Fruit fly (Drosophila melanogaster) whole organism, embryonic: Measurements from ENCODE around the gene Mettl4.

ENCODE experiments used
- Ada2b ChIP-seq: fragments of 200-800 bp; sonication (Bioruptor generic); IDR thresholded peaks from 2 replicates; pipeline ENCODE4 v1.3.6; 2022; ENCODE audit warnings: missing biosample characterization, missing genetic modification characterization
- Antp ChIP-seq: fragments of 200-800 bp; sonication (Bioruptor generic); optimal IDR thresholded peaks from 3 replicates; lab custom pipeline; 2016; ENCODE audit warnings: missing biosample characterization, missing genetic modification characterization
- Bgb ChIP-seq: fragments of 200-800 bp; sonication (Bioruptor generic); IDR thresholded peaks from 2 replicates; pipeline ENCODE4 v1.3.6; 2022; ENCODE audit warnings: missing biosample characterization, missing genetic modification characterization; ENCODE audit not compliant: partially characterized antibody
- CG10209 ChIP-seq: fragments of 200-800 bp; sonication (Bioruptor generic); optimal IDR thresholded peaks from 3 replicates; lab custom pipeline; 2017; ENCODE audit warnings: missing biosample characterization, mild to moderate bottlenecking, missing genetic modification characterization, missing genetic modification reagents
- CG11247 ChIP-seq: fragments of 200-800 bp; sonication (Bioruptor generic); IDR thresholded peaks from 2 replicates; pipeline ENCODE4 v1.3.6; 2022; ENCODE audit warnings: missing biosample characterization, missing genetic modification characterization
- CG11456 ChIP-seq: fragments of 200-800 bp; sonication (Bioruptor generic); IDR thresholded peaks from 3 replicates; pipeline ENCODE4 v1.3.6; 2022; ENCODE audit warnings: missing biosample characterization, missing genetic modification characterization
- CG12219 ChIP-seq: fragments of 200-800 bp; sonication (Bioruptor generic); optimal IDR thresholded peaks from 3 replicates; lab custom pipeline; 2018; ENCODE audit warnings: missing biosample characterization, mild to moderate bottlenecking, missing genetic modification characterization
- CG12769 ChIP-seq: fragments of 200-800 bp; sonication (Bioruptor generic); optimal IDR thresholded peaks from 2 replicates; lab custom pipeline; 2019; ENCODE audit warnings: missing biosample characterization, mild to moderate bottlenecking, missing genetic modification characterization, moderate library complexity
- CG13775 ChIP-seq: fragments of 200-800 bp; sonication (Bioruptor generic); optimal IDR thresholded peaks from 3 replicates; lab custom pipeline; 2017; ENCODE audit warnings: missing biosample characterization, mild to moderate bottlenecking, missing genetic modification characterization
- CG14965 ChIP-seq: fragments of 200-800 bp; sonication (Bioruptor generic); optimal IDR thresholded peaks from 2 replicates; lab custom pipeline; 2016; ENCODE audit warnings: missing biosample characterization, missing genetic modification characterization, borderline replicate concordance
- CG1529 ChIP-seq: fragments of 200-800 bp; sonication (Bioruptor generic); optimal IDR thresholded peaks from 3 replicates; lab custom pipeline; 2018; ENCODE audit warnings: missing biosample characterization, missing genetic modification characterization
- CG17328 ChIP-seq: fragments of 200-800 bp; sonication (Bioruptor generic); IDR thresholded peaks from 2 replicates; pipeline ENCODE4 v1.3.6; 2022; ENCODE audit warnings: missing biosample characterization, missing genetic modification characterization
- CG31224 ChIP-seq: fragments of 200-800 bp; sonication (Bioruptor generic); IDR thresholded peaks from 2 replicates; pipeline ENCODE4 v1.3.6; 2022; ENCODE audit warnings: missing biosample characterization, missing genetic modification characterization
- CG3407 ChIP-seq: fragments of 200-800 bp; sonication (Bioruptor generic); optimal IDR thresholded peaks from 2 replicates; lab custom pipeline; 2018; ENCODE audit warnings: missing biosample characterization, mild to moderate bottlenecking, missing genetic modification characterization
- CG3838 ChIP-seq: fragments of 200-800 bp; sonication (Bioruptor generic); optimal IDR thresholded peaks from 3 replicates; lab custom pipeline; 2016; ENCODE audit warnings: missing biosample characterization, missing genetic modification characterization
- CG43689 ChIP-seq: fragments of 200-800 bp; sonication (Bioruptor generic); IDR thresholded peaks from 2 replicates; pipeline ENCODE4 v1.3.6; 2022; ENCODE audit warnings: missing biosample characterization, missing genetic modification characterization
- CG4617 ChIP-seq: fragments of 200-800 bp; sonication (Bioruptor generic); optimal IDR thresholded peaks from 3 replicates; lab custom pipeline; 2016; ENCODE audit warnings: missing biosample characterization, missing genetic modification characterization, borderline replicate concordance
- CG6254 ChIP-seq: fragments of 200-800 bp; sonication (Bioruptor generic); optimal IDR thresholded peaks from 3 replicates; lab custom pipeline; 2017; ENCODE audit warnings: mild to moderate bottlenecking, missing biosample characterization, missing genetic modification reagents, missing genetic modification characterization
- CG8089 ChIP-seq: fragments of 200-800 bp; sonication (Bioruptor generic); optimal IDR thresholded peaks from 3 replicates; lab custom pipeline; 2016; ENCODE audit warnings: missing biosample characterization, missing genetic modification characterization
- CG8478 ChIP-seq: fragments of >200 bp; optimal IDR thresholded peaks from 2 replicates; lab custom pipeline; 2018
- CG8765 ChIP-seq: fragments of 200-800 bp; sonication (Bioruptor generic); IDR thresholded peaks from 2 replicates; pipeline ENCODE4 v1.3.6; 2022; ENCODE audit warnings: missing biosample characterization, missing genetic modification characterization
- D19A ChIP-seq: fragments of 200-800 bp; optimal IDR thresholded peaks from 3 replicates; lab custom pipeline; 2019; ENCODE audit warnings: missing biosample characterization, mild to moderate bottlenecking, missing genetic modification characterization, moderate library complexity
- Dfd ChIP-seq, 2 experiments: fragments of >200 bp; optimal IDR thresholded peaks; 2 replicates each; lab custom pipeline; 2017; ENCODE audit warnings: missing biosample characterization in 2 of 2, missing genetic modification characterization in 2 of 2
- Drgx ChIP-seq: fragments of 200-800 bp; sonication (Bioruptor generic); IDR thresholded peaks from 2 replicates; pipeline ENCODE4 v1.3.6; 2022; ENCODE audit warnings: missing biosample characterization, missing genetic modification characterization
- H2.0 ChIP-seq: fragments of 200-800 bp; sonication (Bioruptor generic); IDR thresholded peaks from 2 replicates; pipeline ENCODE4 v1.3.6; 2022; ENCODE audit warnings: missing biosample characterization, missing genetic modification characterization
- HLH3B ChIP-seq: fragments of 200-800 bp; sonication (Bioruptor generic); IDR thresholded peaks from 2 replicates; pipeline ENCODE4 v1.3.6; 2022; ENCODE audit warnings: missing biosample characterization, missing genetic modification characterization
- Kr ChIP-seq: fragments of 200-800 bp; sonication (Bioruptor generic); optimal IDR thresholded peaks from 2 replicates; lab custom pipeline; 2017; ENCODE audit warnings: missing biosample characterization, mild to moderate bottlenecking, missing genetic modification characterization
- MBD-R2 ChIP-seq: fragments of 200-800 bp; sonication (Bioruptor generic); IDR thresholded peaks from 2 replicates; pipeline ENCODE4 v1.3.6; 2022; ENCODE audit warnings: missing biosample characterization, missing genetic modification characterization
- MTF-1 ChIP-seq: fragments of 200-800 bp; sonication (Bioruptor generic); optimal IDR thresholded peaks from 2 replicates; lab custom pipeline; 2018; ENCODE audit warnings: missing biosample characterization, mild to moderate bottlenecking, missing genetic modification characterization, borderline replicate concordance
- NC2α ChIP-seq: fragments of 200-800 bp; sonication (Bioruptor generic); optimal IDR thresholded peaks from 2 replicates; lab custom pipeline; 2016; ENCODE audit warnings: missing biosample characterization, missing genetic modification characterization
- Nf-YC ChIP-seq: fragments of 200-800 bp; optimal IDR thresholded peaks from 3 replicates; lab custom pipeline; 2019; ENCODE audit warnings: missing biosample characterization, mild to moderate bottlenecking, missing genetic modification characterization, moderate library complexity
- Scr ChIP-seq: fragments of 200-800 bp; sonication (Bioruptor generic); IDR thresholded peaks from 2 replicates; pipeline ENCODE4 v1.3.6; 2022; ENCODE audit warnings: missing biosample characterization, missing genetic modification characterization; ENCODE audit not compliant: partially characterized antibody
- Taf1 ChIP-seq: fragments of 200-800 bp; sonication (Bioruptor generic); IDR thresholded peaks from 2 replicates; pipeline ENCODE4 v1.3.6; 2022; ENCODE audit warnings: missing biosample characterization, missing genetic modification characterization
- al ChIP-seq: fragments of 200-800 bp; sonication (Bioruptor generic); IDR thresholded peaks from 2 replicates; pipeline ENCODE4 v1.3.6; 2022; ENCODE audit warnings: missing biosample characterization, missing genetic modification characterization
- bowl ChIP-seq: fragments of 200-800 bp; sonication (Bioruptor generic); IDR thresholded peaks from 2 replicates; pipeline ENCODE4 v1.3.6; 2022; ENCODE audit warnings: missing biosample characterization, missing genetic modification characterization
- crol ChIP-seq: fragments of 200-800 bp; sonication (Bioruptor generic); IDR thresholded peaks from 2 replicates; pipeline ENCODE4 v1.3.6; 2022; ENCODE audit warnings: missing biosample characterization, missing genetic modification characterization
- fd96Cb ChIP-seq: fragments of 200-800 bp; sonication (Bioruptor generic); optimal IDR thresholded peaks from 2 replicates; lab custom pipeline; 2018; ENCODE audit warnings: missing biosample characterization, mild to moderate bottlenecking, missing genetic modification characterization, moderate library complexity
- hbn ChIP-seq: fragments of 200-800 bp; sonication (Bioruptor generic); IDR thresholded peaks from 2 replicates; pipeline ENCODE4 v1.3.6; 2022; ENCODE audit warnings: missing biosample characterization, missing genetic modification characterization; ENCODE audit not compliant: partially characterized antibody
- kni ChIP-seq: fragments of 200-800 bp; sonication (Bioruptor generic); optimal IDR thresholded peaks from 3 replicates; lab custom pipeline; 2017; ENCODE audit warnings: mild to moderate bottlenecking, missing biosample characterization, missing genetic modification reagents, missing genetic modification characterization
- lilli ChIP-seq: fragments of 200-800 bp; sonication (Bioruptor generic); optimal IDR thresholded peaks from 3 replicates; lab custom pipeline; 2016; ENCODE audit warnings: missing biosample characterization, missing genetic modification characterization
- maf-S ChIP-seq: fragments of 200-800 bp; sonication (Bioruptor generic); optimal IDR thresholded peaks from 2 replicates; lab custom pipeline; 2016; ENCODE audit warnings: missing biosample characterization, missing genetic modification characterization
- pan ChIP-seq, 4 experiments: fragments of >200 bp in 3 of 4; fragments of 200-800 bp in 1 of 4; sonication (Bioruptor generic) in 1 of 4; optimal IDR thresholded peaks in 3 of 4; IDR thresholded peaks in 1 of 4; 2 replicates each; pipeline versions ENCODE4 v1.3.6 to Lab custom; 2017 to 2022; ENCODE audit warnings: missing biosample characterization in 2 of 4, missing genetic modification characterization in 2 of 4, mixed read lengths in 1 of 4
- peb ChIP-seq: fragments of 200-800 bp; sonication (Bioruptor generic); IDR thresholded peaks from 2 replicates; pipeline ENCODE4 v1.3.6; 2022; ENCODE audit warnings: missing biosample characterization, missing genetic modification characterization
- ranshi ChIP-seq: fragments of 200-800 bp; sonication (Bioruptor generic); IDR thresholded peaks from 2 replicates; pipeline ENCODE4 v1.3.6; 2022; ENCODE audit warnings: missing biosample characterization, missing genetic modification characterization
- schlank ChIP-seq: fragments of 200-800 bp; sonication (Bioruptor generic); optimal IDR thresholded peaks from 2 replicates; lab custom pipeline; 2018; ENCODE audit warnings: missing biosample characterization, mild to moderate bottlenecking, missing genetic modification characterization
- sima ChIP-seq: fragments of 200-800 bp; sonication (Bioruptor generic); optimal IDR thresholded peaks from 2 replicates; lab custom pipeline; 2016; ENCODE audit warnings: missing biosample characterization, missing genetic modification characterization
- slp2 ChIP-seq: fragments of 200-800 bp; sonication (Bioruptor generic); optimal IDR thresholded peaks from 2 replicates; lab custom pipeline; 2016; ENCODE audit warnings: missing biosample characterization, missing genetic modification characterization
- sqz ChIP-seq: fragments of 200-800 bp; sonication (Bioruptor generic); optimal IDR thresholded peaks from 3 replicates; lab custom pipeline; 2018; ENCODE audit warnings: missing biosample characterization, mild to moderate bottlenecking, missing genetic modification characterization
- wek ChIP-seq: fragments of 200-800 bp; sonication (Bioruptor generic); optimal IDR thresholded peaks from 3 replicates; lab custom pipeline; 2018; ENCODE audit warnings: missing biosample characterization, mild to moderate bottlenecking, missing genetic modification characterization, moderate library complexity

Mettl4 gene

DNA sequence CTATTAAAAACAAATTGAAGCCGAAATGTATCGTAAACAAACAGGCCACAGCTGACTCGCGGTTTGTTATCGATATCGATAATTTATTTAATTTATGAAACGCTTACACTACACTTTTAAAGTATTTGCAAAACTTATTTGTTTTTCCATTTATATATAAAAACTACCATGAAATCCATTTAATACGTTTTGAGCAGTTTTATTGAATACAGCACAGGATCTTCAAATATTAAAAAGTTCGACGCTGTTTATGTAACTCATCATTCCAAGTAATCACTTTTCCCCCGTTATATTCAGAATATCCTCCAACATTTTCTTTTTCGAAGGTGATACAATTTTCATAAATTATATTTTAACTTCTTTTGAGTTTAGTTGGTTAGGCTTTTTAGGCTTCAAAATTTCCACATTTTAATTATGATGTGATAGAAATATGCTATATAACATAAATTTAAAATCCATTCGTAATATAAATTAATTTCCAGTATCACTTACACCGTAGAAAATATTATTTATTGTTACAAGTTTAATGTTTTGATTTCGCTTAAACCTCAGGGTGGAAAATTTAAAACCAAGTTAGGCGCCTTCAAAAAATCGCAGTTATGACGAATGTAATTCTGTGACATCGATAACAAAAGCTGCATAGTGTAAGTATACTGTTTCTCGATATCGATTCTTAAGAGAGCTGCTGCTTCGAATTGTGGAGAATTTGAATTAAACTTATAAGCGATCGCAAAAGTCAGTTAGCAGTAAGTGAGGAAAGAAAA is 3.8 kb downstream of the Mettl4 start, which contains the start of the genes CG10324 and CCT3 (continued):
- TF ChIP-seq lilli: peak; percentile 72
- TF ChIP-seq H2.0 (GFP tag; lab: Robert Waterston, UW): peak; percentile 59
- TF ChIP-seq NC2α (GFP tag; lab: Kevin White, UChicago): no peak
- TF ChIP-seq CG11456 (GFP tag; lab: Robert Waterston, UW): no peak
- TF ChIP-seq CG13775: peak; percentile 81
- TF ChIP-seq CG4617: no peak
- TF ChIP-seq ranshi (GFP tag; lab: Robert Waterston, UW): 0 out of 2 replicates have a peak, but pooled peaks have one; percentile 49
- peak; percentile 24; the same call in 1 of the 2 replicates for TF ChIP-seq CG8765 (GFP tag; lab: Robert Waterston, UW)
- peak; percentile 63 for TF ChIP-seq HLH3B (GFP tag; lab: Robert Waterston, UW)
- TF ChIP-seq CG10209: peak; percentile 71
- TF ChIP-seq Kr: no peak
- no peak for TF ChIP-seq pan (optimal IDR thresholded peaks at IDR 0.05; lab: Kevin White, UChicago)
- peak in 1 of 2 experiments; percentile 72 for TF ChIP-seq pan (GFP tag; optimal IDR thresholded peaks at IDR 0.05 in 1 of 2, IDR thresholded peaks at IDR 0.05 in 1 of 2)
- peak; percentile 62 for TF ChIP-seq D19A (tag; lab: Kevin White, UChicago)
- TF ChIP-seq CG31224 (GFP tag; lab: Robert Waterston, UW): peak; percentile 34; the same call in 1 of the 2 replicates
- no peak for TF ChIP-seq bowl (GFP tag; lab: Robert Waterston, UW)
- peak; percentile 71 for TF ChIP-seq Scr
- peak in 1 of 2 experiments; percentile 49 for TF ChIP-seq Dfd (GFP tag; optimal IDR thresholded peaks at IDR 0.05; lab: Kevin White, UChicago)
- peak; percentile 75 for TF ChIP-seq MBD-R2
- peak; percentile 66 for TF ChIP-seq Bgb (GFP tag; lab: Robert Waterston, UW)
- TF ChIP-seq hbn (GFP tag; lab: Robert Waterston, UW): no peak; the same call in 1 of the 2 replicates
- TF ChIP-seq schlank (tag; lab: Kevin White, UChicago): peak; percentile 8
- no peak for TF ChIP-seq Antp
- TF ChIP-seq slp2: peak; percentile 21
- peak; percentile 54 for TF ChIP-seq al (GFP tag; lab: Robert Waterston, UW)
- TF ChIP-seq crol (GFP tag; lab: Robert Waterston, UW): no peak
- TF ChIP-seq CG8089 (GFP tag; lab: Kevin White, UChicago): no peak
- TF ChIP-seq Nf-YC (tag; lab: Kevin White, UChicago): peak; percentile 77
- TF ChIP-seq CG14965 (GFP tag; lab: Kevin White, UChicago): no peak
- no peak for TF ChIP-seq sima (GFP tag; lab: Kevin White, UChicago)
- no peak for TF ChIP-seq CG12769 (tag; lab: Kevin White, UChicago)
- no peak for TF ChIP-seq peb (GFP tag; lab: Robert Waterston, UW)
- TF ChIP-seq maf-S (GFP tag; lab: Kevin White, UChicago): peak; percentile 34
- TF ChIP-seq CG12219 (GFP tag; lab: Kevin White, UChicago): peak; percentile 22
- TF ChIP-seq sqz (GFP tag; lab: Kevin White, UChicago): no peak
- TF ChIP-seq Ada2b: peak; percentile 48
- TF ChIP-seq CG3407 (GFP tag; lab: Kevin White, UChicago): no peak
- no peak for TF ChIP-seq CG43689 (GFP tag; lab: Robert Waterston, UW)
- no peak for TF ChIP-seq CG3838 (GFP tag; lab: Kevin White, UChicago)
- TF ChIP-seq CG11247 (GFP tag; lab: Robert Waterston, UW): peak; percentile 60; the same call in 1 of the 2 replicates
- TF ChIP-seq kni: no peak
- TF ChIP-seq MTF-1 (GFP tag; lab: Kevin White, UChicago): peak; percentile 13
- TF ChIP-seq fd96Cb: peak; percentile 70
- TF ChIP-seq Taf1 (GFP tag; lab: Robert Waterston, UW): no peak
- TF ChIP-seq CG8478 (lab: Kevin White, UChicago): no peak
- TF ChIP-seq CG1529 (GFP tag; lab: Kevin White, UChicago): peak; percentile 44
- peak; percentile 67 for TF ChIP-seq Drgx (GFP tag; lab: Robert Waterston, UW)
- peak; percentile 10 for TF ChIP-seq wek (GFP tag; lab: Kevin White, UChicago)
- peak; percentile 40; the same call in 1 of the 2 replicates for TF ChIP-seq CG17328 (GFP tag; lab: Robert Waterston, UW)
- TF ChIP-seq CG6254 (GFP tag; lab: Kevin White, UChicago): peak; percentile 18
